Worm (Caenorhabditis elegans): Measurements from ENCODE around the gene F21C10.5.

F21C10.5 gene

ce11 chrV:9098280-9098973 is 27.0 kb upstream of the F21C10.5 start, which contains the start of gene F21C10.9:
Gene F21C10.9, minus strand, starts transcription at chrV:9098696.
- TF ChIP-seq snpc-4 (tag; optimal IDR thresholded peaks at IDR 0.05) (no peak), M03D4.4 (tag; optimal IDR thresholded peaks at IDR 0.05) (no peak), blmp-1 (tag; optimal IDR thresholded peaks at IDR 0.05) (no peak), unc-62 (GFP tag; optimal IDR thresholded peaks at IDR 0.05) (no peak), ztf-11 (tag; optimal IDR thresholded peaks at IDR 0.05) (no peak), mls-2 (tag; optimal IDR thresholded peaks at IDR 0.05) (no peak), flh-1 (GFP tag; optimal IDR thresholded peaks at IDR 0.05) (no peak), tbx-8 (GFP tag; optimal IDR thresholded peaks at IDR 0.05) (no peak), unc-39 (tag; optimal IDR thresholded peaks at IDR 0.05) (no peak), unc-120 (tag; optimal IDR thresholded peaks at IDR 0.05; ENCODE audit: poor library complexity, severe bottlenecking) (no peak), nhr-2 (tag; optimal IDR thresholded peaks at IDR 0.05) (no peak), nhr-28 (tag; optimal IDR thresholded peaks at IDR 0.05) (no peak), bed-3 (GFP tag; optimal IDR thresholded peaks at IDR 0.05) (no peak), ham-2 (GFP tag; optimal IDR thresholded peaks at IDR 0.05) (no peak)

ce11 chrV:9101062-9101461 is 24.4 kb upstream of the F21C10.5 start, which contains the start of gene frpr-6:
Gene frpr-6, minus strand, starts transcription at chrV:9101162.
- TF ChIP-seq bed-3 (GFP tag; optimal IDR thresholded peaks at IDR 0.05) (no peak), snpc-4 (tag; optimal IDR thresholded peaks at IDR 0.05) (no peak), cnd-1 (tag; optimal IDR thresholded peaks at IDR 0.05) (no peak), unc-62 (GFP tag; optimal IDR thresholded peaks at IDR 0.05) (no peak)

- TF ChIP-seq ceh-43 (GFP tag; optimal IDR thresholded peaks at IDR 0.05) (no peak), tbx-8 (GFP tag; optimal IDR thresholded peaks at IDR 0.05) (no peak), hlh-1 (tag; optimal IDR thresholded peaks at IDR 0.05) (no peak)
These were observed 17.2 kb upstream of the F21C10.5 start, which contains the start of gene F21C10.18 for ce11 chrV:9108219-9108618. Gene F21C10.18, plus strand, starts transcription at chrV:9108519.

- TF ChIP-seq ztf-11 (tag; optimal IDR thresholded peaks at IDR 0.05), result no peak
- TF ChIP-seq unc-39 (tag; optimal IDR thresholded peaks at IDR 0.05), result no peak
- TF ChIP-seq tbx-8 (GFP tag; optimal IDR thresholded peaks at IDR 0.05), result no peak
- no peak for TF ChIP-seq ceh-43 (GFP tag; optimal IDR thresholded peaks at IDR 0.05)
- TF ChIP-seq elt-1 (tag; optimal IDR thresholded peaks at IDR 0.05; ENCODE audit: borderline replicate concordance, insufficient read depth), result no peak
- no peak for TF ChIP-seq sptf-1 (tag; optimal IDR thresholded peaks at IDR 0.05)
- TF ChIP-seq pha-4 (tag; optimal IDR thresholded peaks at IDR 0.05), result no peak
- TF ChIP-seq mab-5 (tag; optimal IDR thresholded peaks at IDR 0.05), result no peak
- TF ChIP-seq mls-2 (tag; optimal IDR thresholded peaks at IDR 0.05), result no peak
- no peak for TF ChIP-seq bed-3 (GFP tag; optimal IDR thresholded peaks at IDR 0.05)
- no peak for TF ChIP-seq flh-1 (GFP tag; optimal IDR thresholded peaks at IDR 0.05)
- TF ChIP-seq unc-62 (GFP tag; optimal IDR thresholded peaks at IDR 0.05), result no peak
- TF ChIP-seq ceh-83 (GFP tag; optimal IDR thresholded peaks at IDR 0.05), result no peak
- TF ChIP-seq nhr-76 (tag; optimal IDR thresholded peaks at IDR 0.05), result no peak
- no peak for TF ChIP-seq hlh-1 (tag; optimal IDR thresholded peaks at IDR 0.05)
- no peak for TF ChIP-seq drap-1 (GFP tag; optimal IDR thresholded peaks at IDR 0.05)
- no peak for TF ChIP-seq lin-13 (tag; optimal IDR thresholded peaks at IDR 0.05)
- TF ChIP-seq blmp-1 (tag; optimal IDR thresholded peaks at IDR 0.05), result no peak
These were observed 16.2 kb upstream of the F21C10.5 start, which contains the start of gene pqn-31 for ce11 chrV:9109281-9109680. Gene pqn-31, plus strand, starts transcription at chrV:9109581.

- TF ChIP-seq nhr-76 (tag; optimal IDR thresholded peaks at IDR 0.05) (no peak), hlh-1 (tag; optimal IDR thresholded peaks at IDR 0.05) (peak; percentile 43), unc-120 (tag; optimal IDR thresholded peaks at IDR 0.05; ENCODE audit: poor library complexity, severe bottlenecking) (peak; percentile 97)
These were observed 13.5 kb upstream of the F21C10.5 start for ce11 chrV:9111957-9112356.

DNA sequence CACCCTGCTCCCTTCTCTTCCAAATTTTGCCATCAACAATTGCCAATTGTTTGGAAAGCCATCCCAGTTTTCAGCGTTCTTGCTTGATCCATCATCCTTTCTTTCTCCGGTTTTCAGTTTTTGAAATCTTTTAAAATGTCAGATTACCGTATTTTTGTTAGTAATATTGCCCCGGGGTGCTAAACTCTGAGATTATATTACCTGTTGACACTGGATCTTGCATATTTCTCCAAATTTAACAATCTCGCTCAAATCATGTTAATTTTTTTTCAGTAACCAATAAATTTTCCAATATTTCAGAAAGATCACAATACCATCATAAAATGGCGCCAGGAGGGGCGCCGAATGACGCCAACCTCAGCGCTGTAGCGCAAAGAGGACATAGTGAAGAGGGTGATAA is 13.0 kb upstream of the F21C10.5 start, which contains the start of gene F21C10.7:
Gene F21C10.7 (plus strand): TSS at position 301 of the 400 bp plus-strand sequence.
- TF ChIP-seq sptf-1 (tag; optimal IDR thresholded peaks at IDR 0.05) (no peak), elt-3 (tag; optimal IDR thresholded peaks at IDR 0.05) (no peak)

- TF ChIP-seq ztf-11 (tag; optimal IDR thresholded peaks at IDR 0.05) (no peak), blmp-1 (tag; optimal IDR thresholded peaks at IDR 0.05) (no peak), flh-1 (GFP tag; optimal IDR thresholded peaks at IDR 0.05) (no peak), unc-120 (tag; optimal IDR thresholded peaks at IDR 0.05; ENCODE audit: poor library complexity, severe bottlenecking) (no peak), hlh-1 (tag; optimal IDR thresholded peaks at IDR 0.05) (no peak), mls-2 (tag; optimal IDR thresholded peaks at IDR 0.05) (no peak), nhr-237 (tag; optimal IDR thresholded peaks at IDR 0.05) (no peak), unc-62 (GFP tag; optimal IDR thresholded peaks at IDR 0.05) (no peak)
These were observed 3.4 kb upstream of the F21C10.5 start, which contains the start of gene F21C10.13 for ce11 chrV:9122004-9122403. Gene F21C10.13, plus strand, starts transcription at chrV:9122304.
